Fruit fly (Drosophila melanogaster) whole organism, embryonic: Measurements from ENCODE around the gene Rab18.
A peak's percentile ranks its signal among the peaks of the same experiment; 100 is the strongest.

ENCODE experiments used
- Aef1 ChIP-seq: fragments of 200-800 bp; sonication (Bioruptor generic); IDR thresholded peaks from 3 replicates; pipeline ENCODE4 v1.3.6; 2022; ENCODE audit warnings: missing biosample characterization, missing genetic modification characterization
- CG1024 ChIP-seq: fragments of 200-800 bp; sonication (Bioruptor generic); IDR thresholded peaks from 2 replicates; pipeline ENCODE4 v1.3.6; 2022; ENCODE audit warnings: missing biosample characterization, missing genetic modification characterization
- CG1233 ChIP-seq: fragments of 200-800 bp; sonication (Bioruptor generic); optimal IDR thresholded peaks from 4 replicates; lab custom pipeline; 2018; ENCODE audit warnings: missing biosample characterization, mild to moderate bottlenecking, missing genetic modification characterization
- CG13775 ChIP-seq: fragments of 200-800 bp; sonication (Bioruptor generic); optimal IDR thresholded peaks from 3 replicates; lab custom pipeline; 2017; ENCODE audit warnings: missing biosample characterization, mild to moderate bottlenecking, missing genetic modification characterization
- CG14860 ChIP-seq: fragments of 200-800 bp; sonication (Bioruptor generic); IDR thresholded peaks from 3 replicates; pipeline ENCODE4 v1.3.6; 2022; ENCODE audit warnings: missing biosample characterization, missing genetic modification characterization; ENCODE audit not compliant: partially characterized antibody
- CG15514 ChIP-seq: fragments of 200-800 bp; sonication (Bioruptor generic); optimal IDR thresholded peaks from 3 replicates; lab custom pipeline; 2017; ENCODE audit warnings: missing biosample characterization, missing genetic modification characterization, mild to moderate bottlenecking, moderate library complexity, missing genetic modification reagents
- CG2120 ChIP-seq: fragments of 200-800 bp; sonication (Bioruptor generic); optimal IDR thresholded peaks from 3 replicates; lab custom pipeline; 2016; ENCODE audit warnings: missing biosample characterization, missing genetic modification characterization
- CG2199 ChIP-seq: fragments of 200-800 bp; sonication (Bioruptor generic); IDR thresholded peaks from 3 replicates; pipeline ENCODE4 v1.3.6; 2022; ENCODE audit warnings: missing biosample characterization, missing genetic modification characterization
- CG2202 ChIP-seq: fragments of 200-800 bp; sonication (Bioruptor generic); optimal IDR thresholded peaks from 2 replicates; lab custom pipeline; 2018; ENCODE audit warnings: missing biosample characterization, mild to moderate bottlenecking, missing genetic modification characterization
- CG31365 ChIP-seq: fragments of 200-800 bp; sonication (Bioruptor generic); optimal IDR thresholded peaks from 2 replicates; lab custom pipeline; 2018; ENCODE audit warnings: missing biosample characterization, mild to moderate bottlenecking, missing genetic modification characterization
- CG34224 ChIP-seq: fragments of 200-800 bp; sonication (Bioruptor generic); IDR thresholded peaks from 3 replicates; pipeline ENCODE4 v1.3.6; 2022; ENCODE audit warnings: missing biosample characterization, missing genetic modification characterization; ENCODE audit not compliant: partially characterized antibody
- CG3995 ChIP-seq: fragments of 200-800 bp; sonication (Bioruptor generic); optimal IDR thresholded peaks from 3 replicates; lab custom pipeline; 2016; ENCODE audit warnings: missing biosample characterization, missing genetic modification characterization
- CG4360 ChIP-seq: fragments of 200-800 bp; sonication (Bioruptor generic); IDR thresholded peaks from 2 replicates; pipeline ENCODE4 v1.3.6; 2022; ENCODE audit warnings: missing biosample characterization, missing genetic modification characterization
- CG43689 ChIP-seq: fragments of 200-800 bp; sonication (Bioruptor generic); IDR thresholded peaks from 2 replicates; pipeline ENCODE4 v1.3.6; 2022; ENCODE audit warnings: missing biosample characterization, missing genetic modification characterization
- CG6689 ChIP-seq: fragments of 200-800 bp; sonication (Bioruptor generic); IDR thresholded peaks from 2 replicates; pipeline ENCODE4 v1.3.6; 2022; ENCODE audit warnings: missing biosample characterization, missing genetic modification characterization
- CG6813 ChIP-seq: fragments of 200-800 bp; sonication (Bioruptor generic); optimal IDR thresholded peaks from 2 replicates; lab custom pipeline; 2017; ENCODE audit warnings: missing biosample characterization, missing genetic modification characterization, mild to moderate bottlenecking, moderate library complexity, missing genetic modification reagents
- CG7372 ChIP-seq: fragments of 200-800 bp; sonication (Bioruptor generic); IDR thresholded peaks from 2 replicates; pipeline ENCODE4 v1.3.6; 2022; ENCODE audit warnings: missing biosample characterization, missing genetic modification characterization
- CG8359 ChIP-seq: fragments of 200-800 bp; sonication (Bioruptor generic); optimal IDR thresholded peaks from 2 replicates; lab custom pipeline; 2017; ENCODE audit warnings: missing biosample characterization, mild to moderate bottlenecking, missing genetic modification characterization, borderline replicate concordance
- CG9215 ChIP-seq: fragments of 200-800 bp; sonication (Bioruptor generic); IDR thresholded peaks from 2 replicates; pipeline ENCODE4 v1.3.6; 2022; ENCODE audit warnings: missing biosample characterization, missing genetic modification characterization
- CTCF ChIP-seq: fragments of 200-800 bp; sonication (Bioruptor generic); optimal IDR thresholded peaks from 2 replicates; lab custom pipeline; 2017; ENCODE audit warnings: missing biosample characterization, mild to moderate bottlenecking, missing genetic modification characterization, moderate library complexity
- CoRest ChIP-seq: fragments of 200-800 bp; sonication (Bioruptor generic); optimal IDR thresholded peaks from 3 replicates; lab custom pipeline; 2018; ENCODE audit warnings: missing biosample characterization, mild to moderate bottlenecking, missing genetic modification characterization, moderate library complexity
- CrebB ChIP-seq: fragments of 200-800 bp; sonication (Bioruptor generic); optimal IDR thresholded peaks from 3 replicates; lab custom pipeline; 2018; ENCODE audit warnings: missing biosample characterization, mild to moderate bottlenecking, missing genetic modification characterization
- D19B ChIP-seq: fragments of 200-800 bp; sonication (Bioruptor generic); optimal IDR thresholded peaks from 2 replicates; lab custom pipeline; 2017; ENCODE audit warnings: missing biosample characterization, mild to moderate bottlenecking, missing genetic modification characterization
- Dad ChIP-seq: fragments of 200-800 bp; sonication (Bioruptor generic); optimal IDR thresholded peaks from 3 replicates; lab custom pipeline; 2016; ENCODE audit warnings: missing biosample characterization, missing genetic modification characterization
- Dip3 ChIP-seq: fragments of 200-800 bp; sonication (Bioruptor generic); optimal IDR thresholded peaks from 3 replicates; lab custom pipeline; 2016; ENCODE audit warnings: missing biosample characterization, missing genetic modification characterization
- E2f2 ChIP-seq: fragments of 200-800 bp; sonication (Bioruptor generic); IDR thresholded peaks from 2 replicates; pipeline ENCODE4 v1.3.6; 2022; ENCODE audit warnings: missing biosample characterization, missing genetic modification characterization
- ERR ChIP-seq: fragments of 200-800 bp; sonication (Bioruptor generic); optimal IDR thresholded peaks from 2 replicates; lab custom pipeline; 2016; ENCODE audit warnings: missing biosample characterization, missing genetic modification characterization
- Elba2 ChIP-seq: fragments of 200-800 bp; sonication (Bioruptor generic); optimal IDR thresholded peaks from 3 replicates; lab custom pipeline; 2016; ENCODE audit warnings: missing biosample characterization, missing genetic modification characterization
- Nf-YB ChIP-seq: fragments of 200-800 bp; sonication (Bioruptor generic); optimal IDR thresholded peaks from 3 replicates; lab custom pipeline; 2019; ENCODE audit warnings: missing biosample characterization, mild to moderate bottlenecking, missing genetic modification characterization, moderate library complexity
- Nf-YC ChIP-seq: fragments of 200-800 bp; optimal IDR thresholded peaks from 3 replicates; lab custom pipeline; 2019; ENCODE audit warnings: missing biosample characterization, mild to moderate bottlenecking, missing genetic modification characterization, moderate library complexity
- Rfx ChIP-seq: fragments of 200-800 bp; sonication (Bioruptor generic); IDR thresholded peaks from 2 replicates; pipeline ENCODE4 v1.3.6; 2022; ENCODE audit warnings: missing biosample characterization, missing genetic modification characterization
- Side ChIP-seq: fragments of 200-800 bp; sonication (Bioruptor generic); optimal IDR thresholded peaks from 2 replicates; lab custom pipeline; 2016; ENCODE audit warnings: missing biosample characterization, missing genetic modification characterization
- Sin3A ChIP-seq: fragments of >200 bp; optimal IDR thresholded peaks from 2 replicates; lab custom pipeline; 2018
- Sox102F ChIP-seq: fragments of 200-800 bp; sonication (Bioruptor generic); optimal IDR thresholded peaks from 2 replicates; lab custom pipeline; 2018; ENCODE audit warnings: missing biosample characterization, mild to moderate bottlenecking, missing genetic modification characterization, moderate library complexity
- Trl ChIP-seq, 3 experiments: fragments of >200 bp in 2 of 3; fragments of 200-800 bp in 1 of 3; sonication (Bioruptor generic) in 1 of 3; optimal IDR thresholded peaks; 2 replicates in 1 of 3; 3 replicates in 2 of 3; lab custom pipeline; 2016 to 2017; ENCODE audit warnings: missing biosample characterization in 1 of 3, missing genetic modification characterization in 1 of 3
- ash1 ChIP-seq: fragments of 200-800 bp; sonication (Bioruptor generic); optimal IDR thresholded peaks from 2 replicates; lab custom pipeline; 2018; ENCODE audit warnings: missing biosample characterization, mild to moderate bottlenecking, missing genetic modification characterization
- az2 ChIP-seq: fragments of 200-800 bp; sonication (Bioruptor generic); optimal IDR thresholded peaks from 3 replicates; lab custom pipeline; 2016; ENCODE audit warnings: missing biosample characterization, missing genetic modification characterization
- bsh ChIP-seq, 2 experiments: fragments of 200-800 bp; sonication (Bioruptor generic); optimal IDR thresholded peaks; 2 replicates each; lab custom pipeline; 2017 to 2018; ENCODE audit warnings: mild to moderate bottlenecking in 2 of 2, missing biosample characterization in 2 of 2, missing genetic modification characterization in 2 of 2, moderate library complexity in 1 of 2
- btn ChIP-seq: fragments of 200-800 bp; sonication (Bioruptor generic); optimal IDR thresholded peaks from 2 replicates; lab custom pipeline; 2016; ENCODE audit warnings: missing biosample characterization, missing genetic modification characterization
- fd64A ChIP-seq: fragments of 200-800 bp; sonication (Bioruptor generic); optimal IDR thresholded peaks from 3 replicates; lab custom pipeline; 2018; ENCODE audit warnings: missing biosample characterization, mild to moderate bottlenecking, missing genetic modification characterization
- gem ChIP-seq: fragments of 200-800 bp; sonication (Bioruptor generic); optimal IDR thresholded peaks from 2 replicates; lab custom pipeline; 2019; ENCODE audit warnings: missing biosample characterization, mild to moderate bottlenecking, missing genetic modification characterization, moderate library complexity
- gro ChIP-seq: fragments of 200-800 bp; sonication (Bioruptor generic); optimal IDR thresholded peaks from 2 replicates; lab custom pipeline; 2016; ENCODE audit warnings: missing biosample characterization, missing genetic modification characterization
- nerfin-1 ChIP-seq: fragments of 200-800 bp; sonication (Bioruptor generic); optimal IDR thresholded peaks from 3 replicates; lab custom pipeline; 2019; ENCODE audit warnings: missing biosample characterization, mild to moderate bottlenecking, missing genetic modification characterization, moderate library complexity
- repo ChIP-seq: fragments of 200-800 bp; sonication (Bioruptor generic); optimal IDR thresholded peaks from 2 replicates; lab custom pipeline; 2016; ENCODE audit warnings: missing biosample characterization, missing genetic modification characterization
- row ChIP-seq: fragments of 200-800 bp; sonication (Bioruptor generic); IDR thresholded peaks from 3 replicates; pipeline ENCODE4 v1.3.6; 2022; ENCODE audit warnings: missing biosample characterization, missing genetic modification characterization
- scrt ChIP-seq: fragments of 200-800 bp; sonication (Bioruptor generic); optimal IDR thresholded peaks from 2 replicates; lab custom pipeline; 2018; ENCODE audit warnings: missing biosample characterization, mild to moderate bottlenecking, missing genetic modification characterization, moderate library complexity
- sisA ChIP-seq: fragments of 200-800 bp; sonication (Bioruptor generic); IDR thresholded peaks from 2 replicates; pipeline ENCODE4 v1.3.6; 2022; ENCODE audit warnings: missing biosample characterization, missing genetic modification characterization
- so ChIP-seq: fragments of 200-800 bp; sonication (Bioruptor generic); IDR thresholded peaks from 3 replicates; pipeline ENCODE4 v1.3.6; 2022; ENCODE audit warnings: missing biosample characterization, missing genetic modification characterization
- ssp ChIP-seq: fragments of 200-800 bp; sonication (Bioruptor generic); IDR thresholded peaks from 2 replicates; pipeline ENCODE4 v1.3.6; 2022; ENCODE audit warnings: missing biosample characterization, missing genetic modification characterization
- tin ChIP-seq: fragments of 200-800 bp; sonication (Bioruptor generic); optimal IDR thresholded peaks from 3 replicates; lab custom pipeline; 2016; ENCODE audit warnings: missing biosample characterization, missing genetic modification characterization
- tx ChIP-seq: fragments of 200-800 bp; sonication (Bioruptor generic); optimal IDR thresholded peaks from 2 replicates; lab custom pipeline; 2016; ENCODE audit warnings: missing biosample characterization, missing genetic modification characterization
- zfh1 ChIP-seq: fragments of 200-800 bp; sonication (Bioruptor generic); IDR thresholded peaks from 3 replicates; pipeline ENCODE4 v1.3.6; 2022; ENCODE audit warnings: missing biosample characterization, missing genetic modification characterization

The Rab18 gene

DNA sequence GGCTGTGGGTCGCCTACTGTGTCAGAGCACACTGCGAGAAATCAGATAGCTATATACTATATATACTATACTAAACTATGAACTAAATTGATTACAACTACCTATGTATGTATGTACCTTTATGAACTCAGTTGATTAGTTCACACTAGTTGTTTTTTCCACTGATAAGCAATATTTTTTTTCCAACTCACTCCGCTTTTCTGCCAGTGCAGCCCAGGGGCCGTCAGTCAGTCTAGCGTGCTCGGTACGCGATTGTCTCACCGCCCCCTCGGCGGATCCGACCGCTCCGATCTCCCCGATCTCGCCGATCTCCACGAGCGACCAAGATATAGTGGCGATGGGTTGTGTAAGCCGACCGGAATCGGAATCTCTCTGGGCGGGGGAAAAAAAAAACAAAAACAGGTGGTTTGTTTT is 34.3 kb upstream of the Rab18 start (continued):
- TF ChIP-seq Nf-YB (GFP tag; lab: Kevin White, UChicago) (peak; percentile 38), scrt (GFP tag; lab: Kevin White, UChicago) (peak; percentile 80), CG9215 (peak; percentile 90), CG1024 (GFP tag; lab: Robert Waterston, UW) (peak; percentile 77), CG1233 (peak; percentile 70), E2f2 (peak; percentile 66), zfh1 (GFP tag; lab: Robert Waterston, UW) (peak; percentile 91), fd64A (GFP tag; lab: Kevin White, UChicago) (peak; percentile 47), ERR (GFP tag; lab: Kevin White, UChicago) (no peak), repo (peak; percentile 42), CG7372 (GFP tag; lab: Robert Waterston, UW) (peak; percentile 95), Dad (GFP tag; lab: Kevin White, UChicago) (peak; percentile 66), nerfin-1 (tag; lab: Kevin White, UChicago) (peak; percentile 62), Sin3A (lab: Kevin White, UChicago) (no peak), Sox102F (GFP tag; lab: Kevin White, UChicago) (peak; percentile 88), CG2199 (GFP tag; lab: Robert Waterston, UW) (no peak), CG2120 (GFP tag; lab: Kevin White, UChicago) (peak; percentile 87), CG6813 (GFP tag; lab: Kevin White, UChicago) (peak; percentile 76), CG8359 (GFP tag; lab: Kevin White, UChicago) (peak; percentile 46), D19B (GFP tag; lab: Kevin White, UChicago) (peak; percentile 69), CG13775 (GFP tag; lab: Kevin White, UChicago) (peak; percentile 60), so (GFP tag; lab: Robert Waterston, UW) (peak; percentile 92), gro (peak; percentile 81), az2 (GFP tag; lab: Kevin White, UChicago) (peak; percentile 59), tin (GFP tag; lab: Kevin White, UChicago) (peak; percentile 77), CG31365 (tag; lab: Kevin White, UChicago) (peak; percentile 60), Elba2 (GFP tag; lab: Kevin White, UChicago) (no peak), CG3995 (no peak), CG2202 (tag; lab: Kevin White, UChicago) (no peak), row (GFP tag; lab: Robert Waterston, UW) (peak; percentile 90), Nf-YC (tag; lab: Kevin White, UChicago) (peak; percentile 75), CoRest (tag; lab: Kevin White, UChicago) (peak; percentile 82), CrebB (peak; percentile 63), Side (GFP tag; lab: Kevin White, UChicago) (peak; percentile 53), CTCF (GFP tag; lab: Kevin White, UChicago) (peak; percentile 36), CG4360 (peak; percentile 59; the same call in 1 of the 2 replicates), gem (tag; lab: Kevin White, UChicago) (peak; percentile 91), CG15514 (GFP tag; lab: Kevin White, UChicago) (peak; percentile 85), bsh (GFP tag; optimal IDR thresholded peaks at IDR 0.05; lab: Kevin White, UChicago) (peak in 1 of 2 experiments; percentile 61), sisA (GFP tag; lab: Robert Waterston, UW) (peak; percentile 87), Rfx (GFP tag; lab: Robert Waterston, UW) (peak; percentile 96), CG43689 (GFP tag; lab: Robert Waterston, UW) (peak; percentile 78), CG14860 (GFP tag; lab: Robert Waterston, UW) (no peak), tx (peak; percentile 46), CG34224 (GFP tag; lab: Robert Waterston, UW) (no peak), Dip3 (GFP tag; lab: Kevin White, UChicago) (peak; percentile 53), Aef1 (GFP tag; lab: Robert Waterston, UW) (peak; percentile 90), btn (GFP tag; lab: Kevin White, UChicago) (peak; percentile 12), CG6689 (GFP tag; lab: Robert Waterston, UW) (peak; percentile 93), ash1 (peak; percentile 5), ssp (GFP tag; lab: Robert Waterston, UW) (peak; percentile 82), Trl (optimal IDR thresholded peaks at IDR 0.05; lab: Kevin White, UChicago) (no peak), Trl (GFP tag; optimal IDR thresholded peaks at IDR 0.05; lab: Kevin White, UChicago) (peak; percentile 56)
